Worm (Caenorhabditis elegans): ENCODE results near the gene Y37D8A.5.
A peak's percentile ranks its signal among the peaks of the same experiment; 100 is the strongest.

Gene Y37D8A.5

DNA sequence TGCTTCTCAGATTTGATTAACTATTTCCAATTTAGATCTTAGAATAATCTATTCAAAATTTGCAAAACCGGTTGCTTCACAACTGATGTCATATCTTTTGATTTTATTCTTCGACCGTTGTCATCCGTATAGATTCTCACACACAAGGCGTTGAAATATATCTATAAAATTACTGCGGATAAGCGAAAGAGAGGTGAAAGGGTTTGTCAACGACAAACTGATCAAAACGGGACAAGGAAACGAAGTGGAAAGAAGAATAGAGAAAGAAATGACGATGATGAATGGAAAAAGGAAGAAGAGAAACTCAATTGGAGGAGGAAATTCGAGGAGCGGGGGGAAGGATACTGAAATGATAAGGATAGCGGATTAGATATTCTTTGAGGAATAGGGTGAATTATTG is 4.3 kb downstream of the Y37D8A.5 start:
- peak in 4 of 6 experiments; percentile 30 to 68 (median 46) for TF ChIP-seq elt-3 (tag; optimal IDR thresholded peaks at IDR 0.05)
- TF ChIP-seq isw-1 (GFP tag; IDR thresholded peaks at IDR 0.05) = no peak
- TF ChIP-seq nhr-20 (tag; optimal IDR thresholded peaks at IDR 0.05) = peak; percentile 25
- TF ChIP-seq blmp-1 (tag; optimal IDR thresholded peaks at IDR 0.05) = peak; percentile 97
- TF ChIP-seq lin-14 (GFP tag; optimal IDR thresholded peaks at IDR 0.05) = peak; percentile 14
- TF ChIP-seq ceh-8 (GFP tag; optimal IDR thresholded peaks at IDR 0.05) = no peak
- no peak for TF ChIP-seq ztf-11 (tag; optimal IDR thresholded peaks at IDR 0.05)

ce11 chrIII:12849691-12850090 is 5.6 kb downstream of the Y37D8A.5 start:
- no peak for TF ChIP-seq aly-2 (tag; optimal IDR thresholded peaks at IDR 0.05)
- TF ChIP-seq fkh-10 (GFP tag; optimal IDR thresholded peaks at IDR 0.05) = no peak
- TF ChIP-seq aha-1 (tag; optimal IDR thresholded peaks at IDR 0.05) = no peak
- no peak for TF ChIP-seq efl-1 (optimal IDR thresholded peaks at IDR 0.05)
- no peak for TF ChIP-seq efl-1 (GFP tag; optimal IDR thresholded peaks at IDR 0.05 in 1 of 2)
- TF ChIP-seq lir-3 (tag; optimal IDR thresholded peaks at IDR 0.05; ENCODE audit: poor library complexity) = no peak
- no peak for TF ChIP-seq nhr-77 (tag; optimal IDR thresholded peaks at IDR 0.05)
- no peak for TF ChIP-seq tlp-1 (tag; optimal IDR thresholded peaks at IDR 0.05)
- TF ChIP-seq Y116A8C.19 (tag; optimal IDR thresholded peaks at IDR 0.05; ENCODE audit: borderline replicate concordance) = no peak

DNA sequence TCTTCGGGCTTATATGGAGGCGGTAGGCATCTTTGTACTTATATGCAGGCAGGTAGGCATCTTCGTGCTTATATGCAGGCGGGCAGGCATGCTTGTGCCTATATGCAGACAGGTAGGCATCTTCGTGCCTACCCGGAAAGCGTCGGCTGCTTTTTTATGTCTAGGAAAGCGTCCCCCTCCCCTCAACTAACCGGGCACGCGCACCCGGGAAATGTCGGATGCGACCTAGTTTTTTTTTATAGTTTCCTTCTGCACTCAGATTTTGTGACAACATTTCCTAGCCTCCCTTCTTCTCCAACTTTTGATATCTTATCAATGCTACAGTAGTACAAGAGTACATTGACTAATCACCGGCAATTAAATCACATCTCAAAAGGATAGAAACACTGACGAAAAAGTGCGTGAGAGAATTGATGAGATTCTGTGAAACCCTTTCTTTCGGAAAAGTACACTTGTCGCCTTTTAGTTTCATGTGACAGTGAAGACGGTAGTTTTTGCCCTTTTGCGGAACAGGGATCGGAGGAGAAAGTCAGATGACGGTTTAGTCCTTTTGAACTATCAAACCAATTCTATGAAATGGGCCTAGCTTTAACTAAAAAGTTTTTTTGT is 6.2 kb downstream of the Y37D8A.5 start:
- no peak for TF ChIP-seq mab-9 (GFP tag; IDR thresholded peaks at IDR 0.05)
- TF ChIP-seq egl-13 (tag; optimal IDR thresholded peaks at IDR 0.05) = no peak
- TF ChIP-seq fkh-8 (tag; optimal IDR thresholded peaks at IDR 0.05) = no peak
- no peak for TF ChIP-seq fkh-10 (GFP tag; optimal IDR thresholded peaks at IDR 0.05)
- TF ChIP-seq lin-14 (GFP tag; optimal IDR thresholded peaks at IDR 0.05) = peak; percentile 84
- peak in 1 of 2 experiments; percentile 49 for TF ChIP-seq lin-35 (GFP tag; optimal IDR thresholded peaks at IDR 0.05)
- TF ChIP-seq irx-1 (tag; optimal IDR thresholded peaks at IDR 0.05) = no peak
- no peak for TF ChIP-seq nhr-77 (tag; optimal IDR thresholded peaks at IDR 0.05)
- TF ChIP-seq dpl-1 (GFP tag; optimal IDR thresholded peaks at IDR 0.05) = peak in 1 of 3 experiments; percentile 18
- no peak for TF ChIP-seq C16A3.4 (tag; optimal IDR thresholded peaks at IDR 0.05)
- TF ChIP-seq jun-1 (tag; optimal IDR thresholded peaks at IDR 0.05) = no peak
- TF ChIP-seq nhr-71 (tag; optimal IDR thresholded peaks at IDR 0.05) = peak; percentile 71
- TF ChIP-seq dsc-1 (tag; optimal IDR thresholded peaks at IDR 0.05) = no peak
- no peak for TF ChIP-seq aha-1 (tag; optimal IDR thresholded peaks at IDR 0.05)
- no peak for TF ChIP-seq fos-1 (tag; optimal IDR thresholded peaks at IDR 0.05)
- no peak for TF ChIP-seq C04F5.9 (tag; optimal IDR thresholded peaks at IDR 0.05)
- TF ChIP-seq efl-3 (GFP tag; optimal IDR thresholded peaks at IDR 0.05) = no peak
- no peak for TF ChIP-seq ets-5 (GFP tag; IDR thresholded peaks at IDR 0.05)
- no peak for TF ChIP-seq unc-130 (tag; optimal IDR thresholded peaks at IDR 0.05)
- no peak for TF ChIP-seq lin-15B (tag; optimal IDR thresholded peaks at IDR 0.05)
- no peak for TF ChIP-seq fkh-4 (tag; optimal IDR thresholded peaks at IDR 0.05; ENCODE audit: borderline replicate concordance)
- TF ChIP-seq mdl-1 (tag; optimal IDR thresholded peaks at IDR 0.05) = peak in 1 of 2 experiments; percentile 6
- no peak for TF ChIP-seq C34B4.2 (tag; optimal IDR thresholded peaks at IDR 0.05)
- peak; percentile 34 for TF ChIP-seq nhr-90 (tag; optimal IDR thresholded peaks at IDR 0.05; ENCODE audit: poor library complexity)
- no peak for TF ChIP-seq rnt-1 (tag; optimal IDR thresholded peaks at IDR 0.05)
- TF ChIP-seq zag-1 (tag; optimal IDR thresholded peaks at IDR 0.05) = no peak
- no peak for TF ChIP-seq F16B12.6 (tag; optimal IDR thresholded peaks at IDR 0.05)
- no peak for TF ChIP-seq isw-1 (GFP tag; IDR thresholded peaks at IDR 0.05)
- TF ChIP-seq nhr-84 (tag; optimal IDR thresholded peaks at IDR 0.05) = no peak
- TF ChIP-seq efl-1 (optimal IDR thresholded peaks at IDR 0.05) = no peak
- TF ChIP-seq efl-1 (GFP tag; optimal IDR thresholded peaks at IDR 0.05 in 1 of 2) = no peak
- peak; percentile 49 for TF ChIP-seq vab-15 (tag; optimal IDR thresholded peaks at IDR 0.05)
- no peak for TF ChIP-seq lin-39 (tag; optimal IDR thresholded peaks at IDR 0.05)
- no peak for TF ChIP-seq zip-4 (GFP tag; optimal IDR thresholded peaks at IDR 0.05)
- TF ChIP-seq skn-1 (tag; optimal IDR thresholded peaks at IDR 0.05) = no peak
- no peak for TF ChIP-seq ceh-63 (GFP tag; optimal IDR thresholded peaks at IDR 0.05)
- TF ChIP-seq hlh-4 (tag; optimal IDR thresholded peaks at IDR 0.05) = no peak
- TF ChIP-seq xbp-1 (tag; optimal IDR thresholded peaks at IDR 0.05) = no peak
- no peak for TF ChIP-seq hlh-17 (GFP tag; optimal IDR thresholded peaks at IDR 0.05; ENCODE audit: borderline replicate concordance)
